Fruit fly (Drosophila melanogaster) whole organism, embryonic: Measurements from ENCODE around the gene CG13896.
A peak's percentile ranks its signal among the peaks of the same experiment; 100 is the strongest.

Source experiments
- Aef1 ChIP-seq: fragments of 200-800 bp; sonication (Bioruptor generic); IDR thresholded peaks from 3 replicates; pipeline ENCODE4 v1.3.6; 2022; ENCODE audit warnings: missing biosample characterization, missing genetic modification characterization
- Asciz ChIP-seq: fragments of 200-800 bp; sonication (Bioruptor generic); optimal IDR thresholded peaks from 2 replicates; lab custom pipeline; 2017; ENCODE audit warnings: missing biosample characterization, mild to moderate bottlenecking, missing genetic modification characterization, missing genetic modification reagents
- Atf3 ChIP-seq: fragments of 200-800 bp; sonication (Bioruptor generic); optimal IDR thresholded peaks from 3 replicates; lab custom pipeline; 2016; ENCODE audit warnings: missing biosample characterization, missing genetic modification characterization
- Awh ChIP-seq: fragments of 200-800 bp; sonication (Bioruptor generic); IDR thresholded peaks from 2 replicates; pipeline ENCODE4, ENCODE4 v1.3.6; 2022; ENCODE audit warnings: missing biosample characterization, missing genetic modification characterization
- Bdp1 ChIP-seq: fragments of 200-800 bp; sonication (Bioruptor generic); optimal IDR thresholded peaks from 3 replicates; lab custom pipeline; 2016; ENCODE audit warnings: missing biosample characterization, missing genetic modification characterization
- CG11085 ChIP-seq: fragments of 200-800 bp; sonication (Bioruptor generic); IDR thresholded peaks from 2 replicates; pipeline ENCODE4 v1.3.6; 2022; ENCODE audit warnings: missing biosample characterization, missing genetic modification characterization
- CG12299 ChIP-seq: fragments of 200-800 bp; sonication (Bioruptor generic); optimal IDR thresholded peaks from 2 replicates; lab custom pipeline; 2018; ENCODE audit warnings: missing biosample characterization, mild to moderate bottlenecking, missing genetic modification characterization
- CG12391 ChIP-seq: fragments of 200-800 bp; sonication (Bioruptor generic); optimal IDR thresholded peaks from 3 replicates; lab custom pipeline; 2018; ENCODE audit warnings: missing biosample characterization, mild to moderate bottlenecking, missing genetic modification characterization, moderate library complexity
- CG18476 ChIP-seq: fragments of 200-800 bp; sonication (Bioruptor generic); optimal IDR thresholded peaks from 2 replicates; lab custom pipeline; 2016; ENCODE audit warnings: missing biosample characterization, mild to moderate bottlenecking, missing genetic modification characterization
- CG2678 ChIP-seq: fragments of 200-800 bp; sonication (Bioruptor generic); optimal IDR thresholded peaks from 3 replicates; lab custom pipeline; 2019; ENCODE audit warnings: missing biosample characterization, mild to moderate bottlenecking, missing genetic modification characterization, moderate library complexity
- CG32532 ChIP-seq: fragments of 200-800 bp; sonication (Bioruptor generic); IDR thresholded peaks from 2 replicates; pipeline ENCODE4 v1.3.6; 2022; ENCODE audit warnings: missing biosample characterization, missing genetic modification characterization
- CG3407 ChIP-seq: fragments of 200-800 bp; sonication (Bioruptor generic); optimal IDR thresholded peaks from 2 replicates; lab custom pipeline; 2018; ENCODE audit warnings: missing biosample characterization, mild to moderate bottlenecking, missing genetic modification characterization
- CG34376 ChIP-seq: fragments of 200-800 bp; sonication (Bioruptor generic); optimal IDR thresholded peaks from 2 replicates; lab custom pipeline; 2018; ENCODE audit warnings: missing biosample characterization, mild to moderate bottlenecking, missing genetic modification characterization
- CG6689 ChIP-seq: fragments of 200-800 bp; sonication (Bioruptor generic); IDR thresholded peaks from 2 replicates; pipeline ENCODE4 v1.3.6; 2022; ENCODE audit warnings: missing biosample characterization, missing genetic modification characterization
- CG7839 ChIP-seq: fragments of 200-800 bp; sonication (Bioruptor generic); optimal IDR thresholded peaks from 3 replicates; lab custom pipeline; 2018; ENCODE audit warnings: missing biosample characterization, mild to moderate bottlenecking, missing genetic modification characterization, moderate library complexity
- CG8281 ChIP-seq: fragments of 200-800 bp; sonication (Bioruptor generic); optimal IDR thresholded peaks from 2 replicates; lab custom pipeline; 2018; ENCODE audit warnings: missing biosample characterization, mild to moderate bottlenecking, missing genetic modification characterization, moderate library complexity
- CG9609 ChIP-seq: fragments of 200-800 bp; sonication (Bioruptor generic); optimal IDR thresholded peaks from 3 replicates; lab custom pipeline; 2016; ENCODE audit warnings: missing biosample characterization, missing genetic modification characterization
- CHES-1-like ChIP-seq: fragments of 200-800 bp; sonication (Bioruptor generic); optimal IDR thresholded peaks from 2 replicates; lab custom pipeline; 2016; ENCODE audit warnings: missing biosample characterization, missing genetic modification characterization
- Dip3 ChIP-seq: fragments of 200-800 bp; sonication (Bioruptor generic); optimal IDR thresholded peaks from 3 replicates; lab custom pipeline; 2016; ENCODE audit warnings: missing biosample characterization, missing genetic modification characterization
- Doc2 ChIP-seq: fragments of 200-800 bp; sonication (Bioruptor generic); IDR thresholded peaks from 2 replicates; pipeline ENCODE4 v1.3.6; 2022; ENCODE audit warnings: missing biosample characterization, missing genetic modification characterization
- E2f1 ChIP-seq: fragments of 200-800 bp; sonication (Bioruptor generic); IDR thresholded peaks from 2 replicates; pipeline ENCODE4 v1.3.6; 2022; ENCODE audit warnings: missing biosample characterization, missing genetic modification characterization
- E2f2 ChIP-seq: fragments of 200-800 bp; sonication (Bioruptor generic); IDR thresholded peaks from 2 replicates; pipeline ENCODE4 v1.3.6; 2022; ENCODE audit warnings: missing biosample characterization, missing genetic modification characterization
- Elba2 ChIP-seq: fragments of 200-800 bp; sonication (Bioruptor generic); optimal IDR thresholded peaks from 3 replicates; lab custom pipeline; 2016; ENCODE audit warnings: missing biosample characterization, missing genetic modification characterization
- Gug ChIP-seq: fragments of 200-800 bp; sonication (Bioruptor generic); IDR thresholded peaks from 4 replicates; pipeline ENCODE4 v1.3.6; 2022; ENCODE audit warnings: missing biosample characterization, missing genetic modification characterization
- HLH3B ChIP-seq: fragments of 200-800 bp; sonication (Bioruptor generic); IDR thresholded peaks from 2 replicates; pipeline ENCODE4 v1.3.6; 2022; ENCODE audit warnings: missing biosample characterization, missing genetic modification characterization
- Hr39 ChIP-seq: fragments of >200 bp; optimal IDR thresholded peaks from 2 replicates; lab custom pipeline; 2017
- Jarid2 ChIP-seq: fragments of 200-800 bp; sonication (Bioruptor generic); optimal IDR thresholded peaks from 3 replicates; lab custom pipeline; 2017; ENCODE audit warnings: mild to moderate bottlenecking, missing biosample characterization, missing genetic modification reagents, missing genetic modification characterization
- Max ChIP-seq: fragments of 200-800 bp; sonication (Bioruptor generic); optimal IDR thresholded peaks from 2 replicates; lab custom pipeline; 2016; ENCODE audit warnings: missing biosample characterization, mild to moderate bottlenecking, missing genetic modification characterization
- NC2α ChIP-seq: fragments of 200-800 bp; sonication (Bioruptor generic); optimal IDR thresholded peaks from 2 replicates; lab custom pipeline; 2016; ENCODE audit warnings: missing biosample characterization, missing genetic modification characterization
- NfI ChIP-seq: fragments of 200-800 bp; sonication (Bioruptor generic); optimal IDR thresholded peaks from 3 replicates; lab custom pipeline; 2018; ENCODE audit warnings: missing biosample characterization, mild to moderate bottlenecking, missing genetic modification characterization, moderate library complexity
- Sox102F ChIP-seq: fragments of 200-800 bp; sonication (Bioruptor generic); optimal IDR thresholded peaks from 2 replicates; lab custom pipeline; 2018; ENCODE audit warnings: missing biosample characterization, mild to moderate bottlenecking, missing genetic modification characterization, moderate library complexity
- bcd ChIP-seq: fragments of 200-800 bp; sonication (Bioruptor generic); optimal IDR thresholded peaks from 2 replicates; lab custom pipeline; 2017; ENCODE audit warnings: missing biosample characterization, mild to moderate bottlenecking, missing genetic modification characterization
- fd96Cb ChIP-seq: fragments of 200-800 bp; sonication (Bioruptor generic); optimal IDR thresholded peaks from 2 replicates; lab custom pipeline; 2018; ENCODE audit warnings: missing biosample characterization, mild to moderate bottlenecking, missing genetic modification characterization, moderate library complexity
- gce ChIP-seq: fragments of 200-800 bp; sonication (Bioruptor generic); IDR thresholded peaks from 3 replicates; pipeline ENCODE4 v1.3.6; 2022; ENCODE audit warnings: missing biosample characterization, missing genetic modification characterization
- grn ChIP-seq: fragments of 200-800 bp; sonication (Bioruptor generic); optimal IDR thresholded peaks from 3 replicates; lab custom pipeline; 2017; ENCODE audit warnings: missing biosample characterization, missing genetic modification characterization
- jumu ChIP-seq: fragments of 200-800 bp; sonication (Bioruptor generic); optimal IDR thresholded peaks from 3 replicates; lab custom pipeline; 2016; ENCODE audit warnings: missing biosample characterization, missing genetic modification characterization
- mld ChIP-seq: fragments of 200-800 bp; sonication (Bioruptor generic); IDR thresholded peaks from 3 replicates; pipeline ENCODE4 v1.3.6; 2022; ENCODE audit warnings: missing biosample characterization, missing genetic modification characterization; ENCODE audit not compliant: partially characterized antibody
- nerfin-1 ChIP-seq: fragments of 200-800 bp; sonication (Bioruptor generic); optimal IDR thresholded peaks from 3 replicates; lab custom pipeline; 2019; ENCODE audit warnings: missing biosample characterization, mild to moderate bottlenecking, missing genetic modification characterization, moderate library complexity
- nmo ChIP-seq: fragments of 200-800 bp; sonication (Bioruptor generic); optimal IDR thresholded peaks from 2 replicates; lab custom pipeline; 2018; ENCODE audit warnings: missing biosample characterization, mild to moderate bottlenecking, missing genetic modification characterization, moderate library complexity
- pita ChIP-seq: fragments of 200-800 bp; sonication (Bioruptor generic); optimal IDR thresholded peaks from 2 replicates; lab custom pipeline; 2017; ENCODE audit warnings: missing biosample characterization, mild to moderate bottlenecking, missing genetic modification characterization
- schlank ChIP-seq: fragments of 200-800 bp; sonication (Bioruptor generic); optimal IDR thresholded peaks from 2 replicates; lab custom pipeline; 2018; ENCODE audit warnings: missing biosample characterization, mild to moderate bottlenecking, missing genetic modification characterization
- seq ChIP-seq: fragments of 200-800 bp; sonication (Bioruptor generic); IDR thresholded peaks from 2 replicates; pipeline ENCODE4 v1.3.6; 2022; ENCODE audit warnings: missing biosample characterization, missing genetic modification characterization
- stc ChIP-seq: fragments of 200-800 bp; sonication (Bioruptor generic); IDR thresholded peaks from 2 replicates; pipeline ENCODE4 v1.3.6; 2022; ENCODE audit warnings: missing biosample characterization, missing genetic modification characterization
- tgo ChIP-seq: fragments of 200-800 bp; sonication (Bioruptor generic); IDR thresholded peaks from 3 replicates; pipeline ENCODE4 v1.3.6; 2022; ENCODE audit warnings: missing biosample characterization, missing genetic modification characterization

CG13896 gene

dm6 chr3L:751516-752125 is 40.0 kb upstream of the CG13896 start (continued):
- TF ChIP-seq CG9609 (GFP tag; lab: Kevin White, UChicago) (no peak), pita (no peak), CG7839 (tag; lab: Kevin White, UChicago) (peak; percentile 16), mld (GFP tag; lab: Robert Waterston, UW) (no peak), NfI (GFP tag; lab: Kevin White, UChicago) (peak; percentile 19), fd96Cb (tag; lab: Kevin White, UChicago) (peak; percentile 26), CG32532 (GFP tag; lab: Robert Waterston, UW) (peak; percentile 75), Jarid2 (peak; percentile 14), Doc2 (GFP tag; lab: Robert Waterston, UW) (no peak), NC2α (GFP tag; lab: Kevin White, UChicago) (no peak), CG34376 (no peak), Awh (GFP tag; lab: Robert Waterston, UW) (no peak), CG2678 (peak; percentile 54), CG18476 (no peak), Hr39 (lab: Kevin White, UChicago) (no peak), CG12391 (tag; lab: Kevin White, UChicago) (peak; percentile 8), gce (no peak), HLH3B (GFP tag; lab: Robert Waterston, UW) (peak; percentile 27; the same call in 1 of the 2 replicates), Gug (GFP tag; lab: Robert Waterston, UW) (peak; percentile 66; the same call in 3 of the 4 replicates), seq (GFP tag; lab: Robert Waterston, UW) (peak; percentile 57; the same call in 1 of the 2 replicates), E2f2 (GFP tag; lab: Robert Waterston, UW) (0 out of 2 replicates have a peak, but pooled peaks have one; percentile 9), jumu (no peak), Elba2 (GFP tag; lab: Kevin White, UChicago) (no peak), nmo (GFP tag; lab: Kevin White, UChicago) (no peak), CG12299 (no peak), Atf3 (GFP tag; lab: Kevin White, UChicago) (no peak), CHES-1-like (GFP tag; lab: Kevin White, UChicago) (no peak), Sox102F (GFP tag; lab: Kevin White, UChicago) (peak; percentile 18), grn (no peak), Asciz (GFP tag; lab: Kevin White, UChicago) (peak; percentile 16), Dip3 (GFP tag; lab: Kevin White, UChicago) (no peak), bcd (GFP tag; lab: Kevin White, UChicago) (peak; percentile 3), E2f1 (peak; percentile 50), nerfin-1 (no peak), schlank (tag; lab: Kevin White, UChicago) (no peak), CG8281 (no peak), Bdp1 (no peak), Aef1 (GFP tag; lab: Robert Waterston, UW) (0 out of 3 replicates have a peak, but pooled peaks have one; percentile 27), CG3407 (GFP tag; lab: Kevin White, UChicago) (no peak), stc (peak; percentile 34; the same call in 1 of the 2 replicates), Max (GFP tag; lab: Kevin White, UChicago) (no peak), tgo (GFP tag; lab: Robert Waterston, UW) (peak; percentile 55; the same call in 2 of the 3 replicates), CG11085 (GFP tag; lab: Robert Waterston, UW) (0 out of 2 replicates have a peak, but pooled peaks have one; percentile 17), CG6689 (peak; percentile 60)
